Fruit fly (Drosophila melanogaster) whole organism, pupa: ENCODE data around the gene CG10581.

Experiments
- CG10348 ChIP-seq: fragments of 200-800 bp; sonication (Bioruptor generic); IDR thresholded peaks from 2 replicates; pipeline ENCODE4 v1.3.6; 2022; ENCODE audit warnings: missing biosample characterization, missing genetic modification characterization
- CG12605 ChIP-seq: fragments of 200-800 bp; sonication (Bioruptor generic); IDR thresholded peaks from 2 replicates; pipeline ENCODE4 v1.3.6; 2022; ENCODE audit warnings: missing biosample characterization, missing genetic modification characterization
- CG13204 ChIP-seq: fragments of 200-800 bp; sonication (Bioruptor generic); optimal IDR thresholded peaks from 2 replicates; lab custom pipeline; 2018; ENCODE audit warnings: missing biosample characterization, mild to moderate bottlenecking, missing genetic modification characterization, moderate library complexity
- CG14655 ChIP-seq: fragments of 200-800 bp; sonication (Bioruptor generic); optimal IDR thresholded peaks from 3 replicates; lab custom pipeline; 2017; ENCODE audit warnings: mild to moderate bottlenecking, missing biosample characterization, missing genetic modification reagents, missing genetic modification characterization
- CG15710 ChIP-seq: fragments of 200-800 bp; sonication (Bioruptor generic); optimal IDR thresholded peaks from 2 replicates; lab custom pipeline; 2018; ENCODE audit warnings: missing biosample characterization, mild to moderate bottlenecking, missing genetic modification characterization, moderate library complexity
- CG17806 ChIP-seq: fragments of 200-800 bp; sonication (Bioruptor generic); optimal IDR thresholded peaks from 2 replicates; lab custom pipeline; 2018; ENCODE audit warnings: missing biosample characterization, mild to moderate bottlenecking, missing genetic modification characterization, moderate library complexity
- CG32121 ChIP-seq: fragments of 200-800 bp; sonication (Bioruptor generic); IDR thresholded peaks from 2 replicates; pipeline ENCODE4 v1.3.6; 2022; ENCODE audit warnings: missing biosample characterization, missing genetic modification characterization
- CG34367 ChIP-seq: fragments of 200-800 bp; sonication (Bioruptor generic); optimal IDR thresholded peaks from 2 replicates; lab custom pipeline; 2018; ENCODE audit warnings: missing biosample characterization, mild to moderate bottlenecking, missing genetic modification characterization
- CG4496 ChIP-seq: fragments of 200-800 bp; sonication (Bioruptor generic); IDR thresholded peaks from 3 replicates; pipeline ENCODE4 v1.3.6; 2022; ENCODE audit warnings: missing biosample characterization, missing genetic modification characterization
- CG8159 ChIP-seq: fragments of 200-800 bp; sonication (Bioruptor generic); optimal IDR thresholded peaks from 3 replicates; lab custom pipeline; 2018; ENCODE audit warnings: missing biosample characterization, mild to moderate bottlenecking, missing genetic modification characterization, moderate library complexity
- CG8301 ChIP-seq: fragments of 200-800 bp; sonication (Bioruptor generic); optimal IDR thresholded peaks from 2 replicates; lab custom pipeline; 2018; ENCODE audit warnings: missing biosample characterization, mild to moderate bottlenecking, missing genetic modification characterization
- CG9948 ChIP-seq: fragments of 200-800 bp; sonication (Bioruptor generic); optimal IDR thresholded peaks from 2 replicates; lab custom pipeline; 2018; ENCODE audit warnings: missing biosample characterization, mild to moderate bottlenecking, missing genetic modification characterization, moderate library complexity
- D1 ChIP-seq: fragments of 200-800 bp; sonication (Bioruptor generic); optimal IDR thresholded peaks from 2 replicates; lab custom pipeline; 2018; ENCODE audit warnings: missing biosample characterization, mild to moderate bottlenecking, missing genetic modification characterization, moderate library complexity
- EcR ChIP-seq: fragments of 200-800 bp; sonication (Bioruptor generic); optimal IDR thresholded peaks from 3 replicates; lab custom pipeline; 2019; ENCODE audit warnings: missing biosample characterization, missing genetic modification characterization, mild to moderate bottlenecking, moderate library complexity, missing genetic modification reagents
- Ets98B ChIP-seq: fragments of 200-800 bp; sonication (Bioruptor generic); IDR thresholded peaks from 2 replicates; pipeline ENCODE4 v1.3.6; 2022; ENCODE audit warnings: missing biosample characterization, missing genetic modification characterization
- Pif1A ChIP-seq: fragments of 200-800 bp; sonication (Bioruptor generic); optimal IDR thresholded peaks from 3 replicates; lab custom pipeline; 2016; ENCODE audit warnings: missing biosample characterization, missing genetic modification characterization
- Pif1B ChIP-seq: fragments of 200-800 bp; sonication (Bioruptor generic); optimal IDR thresholded peaks from 3 replicates; lab custom pipeline; 2016; ENCODE audit warnings: missing biosample characterization, missing genetic modification characterization
- Snoo ChIP-seq: fragments of 200-800 bp; sonication (Bioruptor generic); optimal IDR thresholded peaks from 3 replicates; lab custom pipeline; 2017; ENCODE audit warnings: missing biosample characterization, mild to moderate bottlenecking, missing genetic modification characterization, inconsistent platforms
- fd96Ca ChIP-seq: fragments of 200-800 bp; sonication (Bioruptor generic); IDR thresholded peaks from 3 replicates; pipeline ENCODE4 v1.3.6; 2022; ENCODE audit warnings: missing biosample characterization, missing genetic modification characterization
- gl ChIP-seq: fragments of 200-800 bp; sonication (Bioruptor generic); optimal IDR thresholded peaks from 2 replicates; lab custom pipeline; 2018; ENCODE audit warnings: missing biosample characterization, mild to moderate bottlenecking, missing genetic modification characterization
- rn ChIP-seq: fragments of 200-800 bp; sonication (Bioruptor generic); IDR thresholded peaks from 2 replicates; pipeline ENCODE4 v1.3.6; 2022; ENCODE audit warnings: missing biosample characterization, missing genetic modification characterization

Gene CG10581

DNA sequence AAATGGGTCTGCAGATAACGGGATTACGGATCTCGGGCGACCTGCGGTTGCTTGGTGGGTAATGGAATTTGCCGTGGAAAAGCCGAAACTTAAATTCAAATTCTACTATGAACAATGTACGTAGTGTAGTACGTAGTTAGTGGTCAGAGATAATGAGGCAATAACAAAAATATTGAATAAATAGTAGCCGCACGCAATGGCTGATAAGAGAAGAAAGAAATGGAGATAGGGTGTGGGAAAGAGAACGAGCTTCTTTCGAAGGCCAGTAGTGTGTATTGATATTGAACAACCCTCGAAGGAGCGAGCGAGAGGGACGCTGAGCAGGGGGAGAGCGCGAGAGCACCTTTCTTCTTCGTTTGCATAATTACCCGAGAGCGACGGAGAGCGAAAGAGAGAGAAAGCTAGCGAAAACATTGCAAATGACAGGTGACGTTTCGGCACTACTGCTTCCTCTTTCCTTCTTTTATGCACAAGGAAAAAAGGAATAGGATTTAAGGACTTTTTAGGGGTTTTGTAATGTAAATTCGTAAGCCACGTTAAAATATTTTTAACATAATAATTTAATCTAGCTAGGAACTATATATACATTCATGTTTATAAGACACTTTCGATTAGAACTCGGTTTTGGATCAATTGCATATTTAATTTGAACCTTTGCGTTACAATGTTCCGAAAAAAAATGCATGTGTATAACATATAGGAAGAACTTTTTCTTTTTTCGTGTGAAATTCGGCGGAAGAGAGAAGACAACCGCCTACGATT lies 23.0 kb downstream of the CG10581 start:
- TF ChIP-seq CG9948 = peak; percentile 44
- TF ChIP-seq CG13204 (GFP tag; lab: Kevin White, UChicago) = no peak
- TF ChIP-seq CG14655 = peak; percentile 71
- TF ChIP-seq CG8301 (tag; lab: Kevin White, UChicago) = peak; percentile 68
- peak; percentile 54 for TF ChIP-seq Pif1A (GFP tag; lab: Kevin White, UChicago)
- TF ChIP-seq CG4496 (GFP tag; lab: Robert Waterston, UW) = 0 out of 3 replicates have a peak, but pooled peaks have one; percentile 46
- TF ChIP-seq CG34367 (tag; lab: Kevin White, UChicago) = no peak
- peak; percentile 45 for TF ChIP-seq Pif1B (GFP tag; lab: Kevin White, UChicago)
- TF ChIP-seq Snoo (tag; lab: Kevin White, UChicago) = peak; percentile 40
- peak; percentile 22 for TF ChIP-seq CG17806 (tag; lab: Kevin White, UChicago)
- 0 out of 2 replicates have a peak, but pooled peaks have one; percentile 13 for TF ChIP-seq CG32121
- TF ChIP-seq fd96Ca (GFP tag; lab: Robert Waterston, UW) = peak; percentile 52; the same call in 2 of the 3 replicates
- TF ChIP-seq EcR (GFP tag; lab: Kevin White, UChicago) = peak; percentile 6
- peak; percentile 18; the same call in 1 of the 2 replicates for TF ChIP-seq Ets98B
- TF ChIP-seq gl (tag; lab: Kevin White, UChicago) = no peak
- no peak for TF ChIP-seq rn (GFP tag; lab: Robert Waterston, UW)
- TF ChIP-seq CG10348 (GFP tag; lab: Robert Waterston, UW) = no peak
- TF ChIP-seq CG15710 (tag; lab: Kevin White, UChicago) = peak; percentile 7
- TF ChIP-seq CG8159 (tag; lab: Kevin White, UChicago) = peak; percentile 40
- no peak for TF ChIP-seq D1 (tag; lab: Kevin White, UChicago)

DNA sequence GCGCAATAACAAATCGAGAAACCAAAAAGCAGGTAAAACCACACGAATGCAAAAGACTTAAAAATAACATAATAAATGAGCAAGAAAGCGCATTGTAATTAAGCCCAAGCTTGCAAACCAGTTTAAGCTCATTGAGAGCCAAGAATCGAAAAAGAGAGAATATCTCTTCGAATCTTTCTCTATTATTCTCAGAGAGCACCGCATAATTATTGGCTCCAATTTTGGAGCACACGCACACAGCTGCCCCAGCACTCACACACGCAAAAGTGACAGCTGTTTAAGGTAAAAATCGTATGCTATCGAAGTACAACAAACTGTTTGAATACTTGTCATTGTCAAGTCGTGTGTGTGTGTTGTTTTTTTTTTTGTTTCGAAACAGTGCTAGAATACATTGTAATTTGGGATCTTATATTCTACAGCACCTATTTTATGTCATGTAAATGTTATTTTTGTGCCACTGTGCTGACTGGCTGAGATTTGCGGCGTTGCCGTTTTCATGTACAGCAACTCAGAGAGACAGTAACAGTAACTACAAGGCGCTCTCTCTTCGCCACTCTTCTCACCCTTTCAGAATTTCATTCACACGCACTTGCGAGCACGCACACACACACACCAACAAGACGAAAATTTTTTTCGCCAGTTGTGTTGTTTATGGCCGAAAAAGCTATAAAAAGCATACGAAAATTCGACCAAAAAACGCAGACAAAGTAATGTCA lies 24.4 kb downstream of the CG10581 start:
- TF ChIP-seq rn (GFP tag; lab: Robert Waterston, UW) (peak; percentile 75), Snoo (tag; lab: Kevin White, UChicago) (peak; percentile 66), CG8159 (tag; lab: Kevin White, UChicago) (peak; percentile 68), CG34367 (tag; lab: Kevin White, UChicago) (peak; percentile 36), gl (tag; lab: Kevin White, UChicago) (peak; percentile 12), CG15710 (tag; lab: Kevin White, UChicago) (peak; percentile 52), D1 (tag; lab: Kevin White, UChicago) (peak; percentile 39), EcR (GFP tag; lab: Kevin White, UChicago) (peak; percentile 7), CG9948 (peak; percentile 61), CG4496 (GFP tag; lab: Robert Waterston, UW) (peak; percentile 88), CG32121 (peak; percentile 63), Pif1B (GFP tag; lab: Kevin White, UChicago) (peak; percentile 91), Ets98B (peak; percentile 83), CG13204 (GFP tag; lab: Kevin White, UChicago) (peak; percentile 8), CG8301 (tag; lab: Kevin White, UChicago) (peak; percentile 73), fd96Ca (GFP tag; lab: Robert Waterston, UW) (peak; percentile 89), CG12605 (peak; percentile 77), CG17806 (tag; lab: Kevin White, UChicago) (peak; percentile 66), Pif1A (GFP tag; lab: Kevin White, UChicago) (peak; percentile 90), CG14655 (peak; percentile 79), CG10348 (GFP tag; lab: Robert Waterston, UW) (no peak)

DNA sequence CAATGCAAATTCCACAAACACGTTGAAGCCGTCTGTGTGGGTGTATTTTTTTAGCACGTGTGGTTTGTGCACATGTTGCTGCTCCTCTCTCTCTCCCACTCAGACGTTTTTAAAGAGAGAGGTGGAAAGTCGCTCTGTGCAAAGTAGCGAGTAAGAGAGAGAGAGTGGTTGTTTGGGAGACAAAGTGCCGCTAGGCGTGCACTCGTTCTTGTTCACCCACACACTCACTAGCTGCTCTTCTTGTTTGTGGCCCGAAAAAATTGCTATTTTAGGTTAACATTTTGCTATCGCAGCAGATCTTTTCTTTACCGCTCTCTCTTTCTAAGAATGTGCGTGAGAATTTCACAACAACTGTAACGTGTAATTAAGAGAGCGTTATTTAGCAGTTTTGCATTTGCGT lies 25.1 kb downstream of the CG10581 start:
- TF ChIP-seq D1 (tag; lab: Kevin White, UChicago) = no peak
- peak; percentile 37; the same call in 1 of the 2 replicates for TF ChIP-seq Ets98B
- no peak for TF ChIP-seq CG9948
- no peak for TF ChIP-seq CG8301 (tag; lab: Kevin White, UChicago)
- TF ChIP-seq Pif1B (GFP tag; lab: Kevin White, UChicago) = peak; percentile 25
- TF ChIP-seq gl (tag; lab: Kevin White, UChicago) = no peak
- no peak for TF ChIP-seq CG14655
- no peak for TF ChIP-seq Snoo (tag; lab: Kevin White, UChicago)
- TF ChIP-seq CG12605 = 0 out of 2 replicates have a peak, but pooled peaks have one; percentile 56
- TF ChIP-seq CG8159 (tag; lab: Kevin White, UChicago) = no peak
- no peak for TF ChIP-seq CG10348 (GFP tag; lab: Robert Waterston, UW)
- TF ChIP-seq rn (GFP tag; lab: Robert Waterston, UW) = no peak
- TF ChIP-seq CG34367 (tag; lab: Kevin White, UChicago) = no peak
- no peak for TF ChIP-seq CG15710 (tag; lab: Kevin White, UChicago)
- TF ChIP-seq CG13204 (GFP tag; lab: Kevin White, UChicago) = no peak
- no peak for TF ChIP-seq Pif1A (GFP tag; lab: Kevin White, UChicago)
- peak; percentile 39 for TF ChIP-seq EcR (GFP tag; lab: Kevin White, UChicago)
- no peak for TF ChIP-seq CG17806 (tag; lab: Kevin White, UChicago)
- TF ChIP-seq CG32121 = no peak
- no peak for TF ChIP-seq fd96Ca (GFP tag; lab: Robert Waterston, UW)
- 0 out of 3 replicates have a peak, but pooled peaks have one; percentile 7 for TF ChIP-seq CG4496 (GFP tag; lab: Robert Waterston, UW)

DNA sequence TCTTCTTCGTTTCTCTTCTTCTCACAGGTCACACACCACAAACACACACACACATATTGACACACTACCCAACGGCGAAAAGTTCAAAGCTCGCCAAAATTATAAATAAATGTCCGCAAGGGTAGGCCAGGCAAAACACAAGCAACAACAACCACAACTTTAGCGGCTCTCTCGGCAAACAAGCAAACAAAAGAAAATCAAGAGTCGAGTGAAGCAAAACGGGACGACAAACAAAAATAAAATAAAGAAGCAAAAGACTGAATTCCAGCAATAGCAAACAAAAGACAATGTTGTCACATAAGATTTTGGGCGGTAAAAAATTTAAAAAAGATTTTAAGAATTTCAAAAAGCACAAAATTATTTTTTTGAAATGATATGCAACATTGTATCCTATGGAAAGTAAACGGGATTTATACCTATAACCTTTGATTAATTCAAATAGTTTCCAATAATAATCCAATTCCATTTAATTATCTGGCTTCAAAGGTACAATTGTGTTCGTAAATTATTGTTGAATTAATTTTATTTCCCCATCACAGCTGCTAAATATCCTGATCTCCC lies 25.7 kb downstream of the CG10581 start:
- TF ChIP-seq gl (tag; lab: Kevin White, UChicago) (no peak), CG9948 (peak; percentile 13), rn (GFP tag; lab: Robert Waterston, UW) (no peak), CG4496 (GFP tag; lab: Robert Waterston, UW) (no peak), Pif1A (GFP tag; lab: Kevin White, UChicago) (no peak), CG14655 (no peak), CG8159 (tag; lab: Kevin White, UChicago) (no peak), D1 (tag; lab: Kevin White, UChicago) (peak; percentile 24)
